Fruit fly (Drosophila melanogaster): ENCODE measurements around the gene CG2256.
A peak's percentile ranks its signal among the peaks of the same experiment; 100 is the strongest.

Gene CG2256

DNA sequence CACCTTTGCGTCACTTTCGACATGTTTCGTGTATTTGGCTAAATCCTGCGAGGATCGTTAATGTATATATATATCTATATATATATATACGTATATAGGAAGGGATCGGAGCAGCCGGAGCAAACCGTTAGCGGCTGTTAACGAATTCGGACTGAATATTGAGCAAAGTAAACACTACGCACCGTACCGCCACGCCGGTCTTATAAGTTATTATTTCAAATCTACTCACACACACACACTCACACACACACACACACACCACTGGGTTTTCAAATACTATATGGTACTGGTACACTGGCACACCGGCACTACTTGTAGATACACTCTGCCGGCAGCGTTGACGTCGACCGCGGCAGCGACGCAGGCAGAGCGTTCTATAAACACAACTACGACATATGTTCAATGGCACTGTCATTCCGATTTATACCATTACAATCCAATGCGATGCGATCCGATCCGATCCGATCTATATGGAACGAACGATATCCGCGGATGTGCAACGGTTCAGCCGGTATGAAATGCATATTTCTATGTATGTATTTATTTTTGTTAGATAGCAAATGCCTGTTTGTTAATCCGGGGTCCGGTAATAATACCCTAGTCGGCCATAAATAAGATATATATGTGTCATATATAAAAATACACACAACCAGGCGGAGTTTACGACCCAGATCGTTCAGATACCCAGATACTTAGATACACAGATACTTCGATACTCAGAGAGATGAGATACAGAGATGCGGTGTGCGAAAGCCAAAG, 5.4 kb downstream of the CG2256 start, which contains the start of gene Ldsdh1:
Gene Ldsdh1, minus strand, starts transcription at position 179 of the 759 bp plus-strand sequence.
- TF ChIP-seq CG17801 (GFP tag; optimal IDR thresholded peaks at IDR 0.05; ENCODE audit: partially characterized antibody), result no peak

DNA sequence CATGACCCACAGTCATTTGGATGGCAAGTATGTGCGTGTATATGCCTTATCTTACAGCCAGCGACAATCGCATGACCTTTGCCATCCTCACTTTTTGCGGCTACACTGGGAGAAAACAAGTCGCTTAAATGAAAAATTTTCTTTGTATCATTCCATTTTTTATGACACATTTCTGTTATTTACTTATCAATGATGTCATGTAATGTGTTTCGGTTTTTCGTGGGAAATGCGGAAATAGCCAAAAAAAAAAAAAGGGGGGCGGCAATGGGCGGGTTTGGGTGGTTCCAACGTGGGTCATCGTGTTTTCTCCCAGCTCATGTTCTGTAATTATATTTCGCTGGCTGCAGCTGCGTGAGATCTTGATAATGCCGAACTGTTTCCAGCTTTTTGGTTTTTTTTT, 6.8 kb downstream of the CG2256 start:
- no peak for TF ChIP-seq CG17801 (GFP tag; optimal IDR thresholded peaks at IDR 0.05; ENCODE audit: partially characterized antibody)

DNA sequence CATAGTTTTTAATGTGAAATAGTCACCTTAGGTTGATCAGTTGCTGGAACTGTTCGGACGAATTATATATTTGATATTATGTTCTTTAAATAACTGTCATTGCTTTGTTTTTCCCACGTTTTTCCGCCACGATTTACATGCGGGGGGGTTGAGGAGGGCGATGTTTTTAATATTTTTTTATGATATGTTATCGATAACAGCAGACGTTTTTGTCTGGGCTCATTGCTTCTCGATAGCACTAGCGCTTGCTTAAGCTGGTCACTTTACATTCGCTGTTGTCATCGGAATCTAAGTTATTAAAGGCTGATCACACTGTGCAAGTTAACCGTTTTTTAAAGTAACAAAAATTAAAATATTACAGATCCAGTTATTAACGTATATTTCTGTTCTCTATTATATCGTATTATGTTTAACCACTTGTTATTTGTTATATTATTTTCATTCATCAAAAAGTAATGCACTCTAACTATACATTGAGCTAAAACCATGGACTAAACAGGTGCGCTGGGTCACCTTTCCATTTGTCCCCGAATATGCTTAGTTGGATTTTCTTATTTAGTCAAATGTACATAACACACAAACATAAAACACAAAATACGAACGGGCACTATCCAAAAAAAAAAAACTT, 11.6 kb downstream of the CG2256 start, which contains the start of the genes Upf2 and CG1571:
Gene Upf2, minus strand, starts transcription at position 167 of the 628 bp plus-strand sequence.
Gene CG1571, plus strand, starts transcription at position 578 of the 628 bp plus-strand sequence.
- no peak for TF ChIP-seq CG17801 (GFP tag; optimal IDR thresholded peaks at IDR 0.05; ENCODE audit: partially characterized antibody)

DNA sequence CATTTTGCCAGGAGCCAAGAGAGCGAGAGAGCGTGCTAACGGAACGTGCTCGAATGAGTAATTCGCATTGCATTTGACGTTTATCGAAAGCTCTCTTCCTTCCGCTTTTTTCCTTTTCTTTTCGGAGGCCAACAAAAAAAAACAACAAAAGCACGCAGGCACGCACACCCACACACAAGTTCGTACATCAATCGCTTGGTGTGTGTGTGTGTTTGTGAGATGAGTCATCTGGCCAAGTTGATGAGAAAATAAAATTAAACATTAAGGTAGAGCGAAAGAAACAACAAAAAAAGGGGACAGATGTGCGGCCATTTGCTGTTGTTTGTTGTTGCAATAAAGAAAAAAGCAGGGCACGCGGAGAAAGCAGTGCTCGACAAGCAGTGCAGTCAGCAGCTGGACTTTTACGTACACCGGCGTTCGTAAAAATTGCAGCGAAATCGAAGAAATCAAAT, 23.8 kb downstream of the CG2256 start:
- no peak for TF ChIP-seq CG17801 (GFP tag; optimal IDR thresholded peaks at IDR 0.05; ENCODE audit: partially characterized antibody)

DNA sequence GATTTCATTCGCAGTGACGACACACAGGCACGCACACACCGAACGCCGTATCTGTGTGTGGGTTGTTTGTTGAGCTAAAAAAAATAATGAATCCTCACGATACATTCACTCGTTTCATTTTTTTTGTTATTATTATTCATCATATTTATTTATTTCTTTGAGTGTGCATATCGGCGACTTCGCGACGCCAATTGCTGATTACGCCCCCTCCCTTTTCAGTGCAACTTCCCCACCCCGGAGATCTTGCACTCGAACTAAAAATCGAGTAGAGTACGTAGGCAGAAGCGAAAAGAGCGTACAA, 24.9 kb downstream of the CG2256 start:
- TF ChIP-seq CG17801 (GFP tag; optimal IDR thresholded peaks at IDR 0.05; ENCODE audit: partially characterized antibody), result no peak

DNA sequence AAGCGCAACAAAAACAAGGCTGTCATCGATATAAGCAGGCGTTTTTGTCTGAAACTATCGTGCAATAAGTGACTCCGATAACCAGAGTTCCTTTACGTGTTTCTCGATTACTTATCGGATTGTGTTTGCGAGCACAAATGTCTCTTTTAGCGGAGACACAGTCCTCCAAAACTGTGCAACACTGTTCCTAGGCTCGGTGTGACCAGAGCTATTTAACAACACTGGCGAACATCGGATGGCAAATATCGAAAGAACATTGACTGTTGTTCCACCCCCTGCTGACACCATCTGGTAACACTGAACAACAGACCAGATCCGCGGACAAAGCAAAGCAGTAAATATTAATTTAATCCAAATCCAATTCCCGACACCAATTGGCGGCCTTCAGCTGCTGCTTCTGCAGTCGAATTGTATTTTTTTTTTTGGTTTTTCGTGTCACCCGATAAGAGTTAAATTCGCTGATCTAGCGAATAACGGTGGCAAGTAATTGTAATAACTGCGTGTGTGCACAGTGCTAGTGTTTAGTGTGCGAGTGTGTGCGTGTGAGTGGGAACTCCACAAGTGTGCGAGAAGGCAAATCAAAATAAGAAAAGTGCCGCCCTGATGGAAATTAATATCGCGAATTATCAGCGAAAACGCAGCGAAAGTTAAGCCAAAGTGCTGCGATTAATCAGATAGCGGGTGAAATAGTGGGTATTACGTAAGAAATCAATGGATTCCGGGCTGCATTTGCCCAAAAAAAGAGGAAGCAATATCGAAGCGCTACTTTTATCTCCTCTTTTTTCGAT, 25.4 kb downstream of the CG2256 start, which contains the start of gene mys:
Gene mys, plus strand, starts transcription at position 254 of the 788 bp plus-strand sequence.
- no peak for TF ChIP-seq CG17801 (GFP tag; optimal IDR thresholded peaks at IDR 0.05; ENCODE audit: partially characterized antibody)

DNA sequence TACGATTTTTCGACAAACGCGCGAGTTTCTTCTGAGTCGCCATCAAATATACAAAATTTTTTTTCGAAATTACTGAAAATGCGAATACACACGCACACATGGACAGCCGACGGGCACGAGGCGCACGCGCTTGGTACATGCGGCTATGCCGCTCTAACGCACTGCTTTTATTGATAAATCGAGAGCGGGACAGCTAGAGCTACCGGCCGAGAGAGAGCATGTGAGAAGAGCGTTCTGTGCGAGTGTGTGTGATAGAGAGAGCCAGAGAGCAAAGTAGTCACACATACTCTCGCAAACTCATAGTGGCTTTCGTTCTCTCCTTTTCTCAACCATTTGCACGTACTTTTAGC, 26.1 kb downstream of the CG2256 start:
- TF ChIP-seq CG17801 (GFP tag; optimal IDR thresholded peaks at IDR 0.05; ENCODE audit: partially characterized antibody), result peak; percentile 35

DNA sequence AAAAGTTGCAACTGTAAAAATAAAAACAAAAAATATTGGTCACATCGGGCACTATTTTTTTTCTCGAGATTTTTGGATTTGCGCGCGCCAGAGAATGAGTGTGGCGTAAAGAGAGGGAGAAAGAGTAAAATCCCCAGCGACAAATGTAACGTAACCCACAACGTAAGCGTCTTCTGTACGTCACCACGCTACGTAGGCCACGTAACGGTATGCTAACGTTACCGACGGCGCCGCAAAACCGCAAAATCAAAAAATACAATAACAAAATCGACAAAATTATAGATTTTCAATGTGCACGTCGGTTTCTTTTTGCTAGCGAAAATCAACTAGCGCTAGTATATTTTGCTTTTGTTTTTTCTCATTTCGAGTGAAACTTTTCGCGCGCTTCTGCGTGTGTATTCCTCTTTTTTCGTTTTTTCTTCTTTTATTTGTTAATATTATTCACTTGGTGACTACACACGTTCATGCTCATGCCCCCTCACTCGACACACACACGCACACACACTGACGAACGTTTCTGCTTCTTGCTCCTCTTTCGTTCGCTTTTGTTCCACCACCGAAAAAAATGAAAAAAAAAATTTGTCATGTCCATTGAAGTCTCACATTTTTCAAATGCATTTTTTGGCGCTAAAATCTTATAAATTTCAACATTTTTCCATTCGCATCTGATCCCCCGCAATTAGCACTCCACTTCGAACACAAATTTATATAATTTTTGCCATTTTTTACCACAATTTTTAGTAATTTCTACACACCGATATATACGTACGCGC, 26.7 kb downstream of the CG2256 start:
- peak; percentile 70 for TF ChIP-seq CG17801 (GFP tag; optimal IDR thresholded peaks at IDR 0.05; ENCODE audit: partially characterized antibody)

DNA sequence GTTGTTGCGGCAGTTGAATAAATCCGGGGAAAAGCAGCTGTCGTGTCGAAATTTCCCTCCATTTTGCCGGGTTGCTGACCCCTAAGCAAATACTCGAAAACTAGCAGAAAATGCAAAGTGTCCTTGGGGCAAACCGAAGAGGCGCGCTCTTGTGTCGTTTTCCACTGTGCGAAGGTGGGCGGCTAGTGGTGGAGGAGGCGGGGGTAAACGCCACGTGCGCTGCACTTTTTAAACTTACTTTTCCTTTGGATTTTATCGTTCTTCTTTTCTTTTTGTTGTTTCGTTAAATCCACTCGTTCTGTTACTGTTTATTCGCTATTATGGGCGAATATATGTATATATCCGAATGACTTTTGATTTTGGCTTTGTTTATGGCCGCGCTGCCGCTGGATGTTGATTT, 27.4 kb downstream of the CG2256 start:
- no peak for TF ChIP-seq CG17801 (GFP tag; optimal IDR thresholded peaks at IDR 0.05; ENCODE audit: partially characterized antibody)

DNA sequence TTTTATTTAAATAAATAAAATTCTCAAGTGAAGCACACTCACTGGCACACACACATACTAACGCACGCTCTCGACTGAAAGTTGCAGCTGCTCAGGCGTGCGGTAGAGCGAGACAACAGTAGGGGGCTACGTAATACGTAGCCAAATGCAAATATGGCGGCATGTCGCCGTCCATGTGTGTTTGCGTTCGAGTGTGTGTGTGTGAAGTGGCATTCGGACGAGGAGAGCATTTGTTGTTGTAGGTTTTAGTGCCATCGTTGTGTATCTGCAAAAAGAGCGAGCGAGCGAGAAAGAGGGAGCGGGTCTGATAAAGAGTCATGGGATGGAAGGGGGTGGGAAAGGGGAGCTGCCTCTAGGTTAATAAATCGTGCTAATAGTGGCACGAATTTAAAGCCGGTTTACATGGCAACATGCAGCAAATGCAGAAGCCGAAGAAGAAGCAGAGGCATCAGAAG, 28.5 kb downstream of the CG2256 start:
- no peak for TF ChIP-seq CG17801 (GFP tag; optimal IDR thresholded peaks at IDR 0.05; ENCODE audit: partially characterized antibody)

DNA sequence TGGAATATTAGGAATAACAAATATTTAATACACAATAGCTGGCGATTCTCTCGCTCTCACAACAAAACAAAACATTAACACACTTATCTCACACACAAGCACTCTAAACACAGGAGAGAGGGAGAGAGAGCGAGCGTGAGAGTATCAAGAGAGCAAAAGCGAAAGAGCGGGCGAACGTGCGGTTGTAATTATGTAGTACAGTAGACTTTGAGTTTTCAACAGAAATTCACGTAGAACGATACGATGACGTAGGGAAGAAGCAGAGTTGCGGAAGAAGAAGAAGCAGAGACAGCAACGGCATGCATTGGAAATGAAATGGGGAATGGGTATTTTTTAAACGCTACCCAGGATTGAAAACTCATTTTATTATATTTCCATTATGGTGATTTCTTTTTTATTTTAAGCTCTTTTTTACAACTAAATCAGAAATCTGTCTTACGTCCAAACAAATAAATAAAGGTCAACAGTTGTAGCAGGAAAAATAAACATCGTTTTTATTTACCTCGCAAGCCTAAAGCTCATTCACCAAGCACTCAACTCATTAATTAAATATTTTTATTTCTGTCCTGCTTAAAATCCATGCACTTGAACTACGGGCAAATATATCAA, 29.1 kb downstream of the CG2256 start:
- no peak for TF ChIP-seq CG17801 (GFP tag; optimal IDR thresholded peaks at IDR 0.05; ENCODE audit: partially characterized antibody)

DNA sequence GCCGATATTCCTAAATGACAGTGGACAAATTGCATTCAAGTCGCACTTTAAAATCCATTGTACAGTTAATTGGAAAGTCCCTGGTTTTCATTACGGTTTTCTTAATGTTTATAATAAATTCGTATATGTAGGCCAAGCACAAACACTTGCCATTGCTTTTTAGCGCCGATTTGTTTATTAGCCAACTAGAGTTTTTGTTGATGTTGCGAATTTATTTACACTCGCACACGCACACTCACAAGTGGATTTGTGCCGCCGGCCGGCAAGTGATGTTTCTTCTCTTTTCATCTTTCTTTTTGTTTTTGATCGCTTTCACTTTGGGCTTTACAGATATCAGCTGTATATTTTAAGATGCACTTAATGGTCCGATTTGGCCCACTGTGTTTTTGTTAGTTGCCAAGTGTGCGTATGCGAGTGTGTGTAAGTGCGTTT, 29.7 kb downstream of the CG2256 start:
- TF ChIP-seq CG17801 (GFP tag; optimal IDR thresholded peaks at IDR 0.05; ENCODE audit: partially characterized antibody), result peak; percentile 42

DNA sequence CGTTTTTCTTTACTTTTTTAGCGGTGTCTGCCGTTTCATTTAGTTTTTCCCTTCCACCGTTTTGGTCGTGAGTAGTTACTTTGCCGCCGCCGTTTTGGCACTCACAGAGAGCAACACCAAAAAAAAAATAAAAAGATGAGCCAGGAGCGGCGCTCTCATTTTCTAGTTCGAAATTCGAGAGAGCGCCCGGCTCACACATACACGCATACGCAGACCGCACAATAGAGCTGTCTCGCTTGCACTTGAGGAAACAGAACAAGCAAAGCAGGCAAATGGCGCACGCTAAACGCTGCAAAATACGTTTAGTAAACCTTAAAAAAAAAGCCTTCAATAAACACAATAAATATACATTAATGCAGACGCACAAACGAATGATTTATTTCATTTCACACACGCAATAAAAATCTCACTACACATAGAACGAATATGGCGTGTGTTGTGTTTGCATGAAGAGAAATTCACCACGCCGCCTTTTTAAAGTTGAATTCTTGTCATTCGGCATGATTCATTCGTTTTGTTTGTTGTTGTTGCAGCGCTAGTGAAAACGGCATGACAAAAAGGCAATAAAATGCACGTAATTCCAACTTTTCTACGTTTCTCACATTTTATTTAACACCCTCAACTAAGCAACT, 30.3 kb downstream of the CG2256 start:
- TF ChIP-seq CG17801 (GFP tag; optimal IDR thresholded peaks at IDR 0.05; ENCODE audit: partially characterized antibody), result no peak

DNA sequence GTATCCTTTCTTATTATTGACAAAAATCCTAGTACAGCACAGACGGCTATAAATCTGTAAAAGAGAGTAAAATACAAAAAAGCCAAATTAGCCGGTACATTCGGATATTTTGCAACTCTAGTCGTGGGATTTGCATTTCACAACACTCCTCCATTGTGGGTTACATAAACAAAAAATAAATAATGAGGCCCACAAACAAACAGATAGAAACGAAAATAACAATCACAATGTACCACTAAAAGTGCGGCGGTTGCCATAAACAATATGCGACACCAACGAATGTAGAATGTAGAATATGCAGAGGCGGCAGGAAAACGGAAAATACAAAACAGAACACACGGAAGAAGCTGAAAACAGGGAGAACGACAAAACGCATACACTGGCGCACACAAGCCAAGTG, 30.9 kb downstream of the CG2256 start:
- TF ChIP-seq CG17801 (GFP tag; optimal IDR thresholded peaks at IDR 0.05; ENCODE audit: partially characterized antibody), result no peak
